Worm (Caenorhabditis elegans): Measurements from ENCODE around the gene srsx-10.

DNA sequence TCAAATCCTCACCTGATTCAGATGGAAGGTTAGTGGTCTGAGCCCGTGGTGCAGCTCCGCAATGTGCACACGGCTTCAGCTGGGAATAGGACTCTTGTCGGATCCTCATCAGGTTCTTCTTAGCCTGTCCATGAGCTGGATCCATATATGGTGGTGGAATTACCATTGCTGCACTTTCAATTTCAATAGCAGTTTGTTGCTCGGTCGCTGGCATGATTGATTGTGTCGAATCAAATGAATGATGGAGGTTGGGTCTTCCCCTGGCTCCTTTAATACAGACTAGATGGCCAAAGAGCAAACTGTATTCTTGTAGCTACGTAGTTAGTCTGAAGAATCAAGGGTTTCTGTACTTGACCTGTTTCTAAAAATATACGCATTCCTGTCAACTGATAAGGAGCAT is 41.8 kb downstream of the srsx-10 start, which contains the start of gene C02E7.10:
- TF ChIP-seq T20F7.1 (GFP tag; optimal IDR thresholded peaks at IDR 0.05) (no peak), zag-1 (tag; optimal IDR thresholded peaks at IDR 0.05) (no peak), skn-1 (tag; optimal IDR thresholded peaks at IDR 0.05) (no peak), dve-1 (tag; optimal IDR thresholded peaks at IDR 0.05; ENCODE audit: insufficient read depth) (no peak), F10B5.3 (tag; optimal IDR thresholded peaks at IDR 0.05) (no peak), lin-13 (GFP tag; optimal IDR thresholded peaks at IDR 0.05) (no peak), pha-4 (GFP tag; IDR thresholded peaks at IDR 0.05) (no peak), pha-4 (tag; optimal IDR thresholded peaks at IDR 0.05) (no peak), nhr-28 (tag; optimal IDR thresholded peaks at IDR 0.05) (no peak), nhr-10 (tag; optimal IDR thresholded peaks at IDR 0.05) (no peak), lir-3 (tag; optimal IDR thresholded peaks at IDR 0.05) (no peak), aha-1 (tag) (no peak), T26A8.4 (GFP tag; IDR thresholded peaks at IDR 0.05) (no peak), unc-62 (GFP tag; optimal IDR thresholded peaks at IDR 0.05 in 1 of 2) (peak in 1 of 2 experiments; percentile 90), unc-62 (tag; optimal IDR thresholded peaks at IDR 0.05) (no peak)

Measured in whole organism, L4 larva.